Fruit fly (Drosophila melanogaster) whole organism, embryonic: ENCODE data around the gene dnc.

Experiments used
- CG11504 ChIP-seq: fragments of 200-800 bp; sonication (Bioruptor generic); optimal IDR thresholded peaks from 3 replicates; lab custom pipeline; 2019; ENCODE audit warnings: missing biosample characterization, mild to moderate bottlenecking, missing genetic modification characterization, moderate library complexity
- CG12219 ChIP-seq: fragments of 200-800 bp; sonication (Bioruptor generic); optimal IDR thresholded peaks from 3 replicates; lab custom pipeline; 2018; ENCODE audit warnings: missing biosample characterization, mild to moderate bottlenecking, missing genetic modification characterization
- CG12391 ChIP-seq: fragments of 200-800 bp; sonication (Bioruptor generic); optimal IDR thresholded peaks from 3 replicates; lab custom pipeline; 2018; ENCODE audit warnings: missing biosample characterization, mild to moderate bottlenecking, missing genetic modification characterization, moderate library complexity
- CG13123 ChIP-seq: fragments of 200-800 bp; sonication (Bioruptor generic); optimal IDR thresholded peaks from 2 replicates; lab custom pipeline; 2016; ENCODE audit warnings: missing biosample characterization, missing genetic modification characterization
- CG13775 ChIP-seq: fragments of 200-800 bp; sonication (Bioruptor generic); optimal IDR thresholded peaks from 3 replicates; lab custom pipeline; 2017; ENCODE audit warnings: missing biosample characterization, mild to moderate bottlenecking, missing genetic modification characterization
- CG14441 ChIP-seq: fragments of 200-800 bp; sonication (Bioruptor generic); IDR thresholded peaks from 2 replicates; pipeline ENCODE4 v1.3.6; 2022; ENCODE audit warnings: missing biosample characterization, missing genetic modification characterization
- CG14710 ChIP-seq: fragments of 200-800 bp; sonication (Bioruptor generic); optimal IDR thresholded peaks from 3 replicates; lab custom pipeline; 2019; ENCODE audit warnings: missing biosample characterization, mild to moderate bottlenecking, missing genetic modification characterization, moderate library complexity
- CG15073 ChIP-seq: fragments of 200-800 bp; sonication (Bioruptor generic); optimal IDR thresholded peaks from 2 replicates; lab custom pipeline; 2016; ENCODE audit warnings: missing biosample characterization, missing genetic modification characterization
- CG17612 ChIP-seq: fragments of 200-800 bp; sonication (Bioruptor generic); IDR thresholded peaks from 2 replicates; pipeline ENCODE4 v1.3.6; 2022; ENCODE audit warnings: missing biosample characterization, missing genetic modification characterization
- CG17802 ChIP-seq: fragments of 200-800 bp; sonication (Bioruptor generic); optimal IDR thresholded peaks from 2 replicates; lab custom pipeline; 2018; ENCODE audit warnings: missing biosample characterization, mild to moderate bottlenecking, missing genetic modification characterization, moderate library complexity
- CG2120 ChIP-seq: fragments of 200-800 bp; sonication (Bioruptor generic); optimal IDR thresholded peaks from 3 replicates; lab custom pipeline; 2016; ENCODE audit warnings: missing biosample characterization, missing genetic modification characterization
- CG2199 ChIP-seq: fragments of 200-800 bp; sonication (Bioruptor generic); IDR thresholded peaks from 3 replicates; pipeline ENCODE4 v1.3.6; 2022; ENCODE audit warnings: missing biosample characterization, missing genetic modification characterization
- CG34376 ChIP-seq: fragments of 200-800 bp; sonication (Bioruptor generic); optimal IDR thresholded peaks from 2 replicates; lab custom pipeline; 2018; ENCODE audit warnings: missing biosample characterization, mild to moderate bottlenecking, missing genetic modification characterization
- CG4282 ChIP-seq: fragments of 200-800 bp; sonication (Bioruptor generic); optimal IDR thresholded peaks from 2 replicates; lab custom pipeline; 2016; ENCODE audit warnings: missing biosample characterization, missing genetic modification characterization
- CG4854 ChIP-seq: fragments of 200-800 bp; sonication (Bioruptor generic); optimal IDR thresholded peaks from 2 replicates; lab custom pipeline; 2016; ENCODE audit warnings: missing biosample characterization, missing genetic modification characterization, inconsistent platforms
- CG7745 ChIP-seq: fragments of 200-800 bp; sonication (Bioruptor generic); optimal IDR thresholded peaks from 2 replicates; lab custom pipeline; 2018; ENCODE audit warnings: missing biosample characterization, mild to moderate bottlenecking, missing genetic modification characterization, moderate library complexity
- CG8944 ChIP-seq: fragments of 200-800 bp; sonication (Bioruptor generic); optimal IDR thresholded peaks from 3 replicates; lab custom pipeline; 2016; ENCODE audit warnings: missing biosample characterization, missing genetic modification characterization
- Camta ChIP-seq: fragments of 200-800 bp; sonication (Bioruptor generic); optimal IDR thresholded peaks from 2 replicates; lab custom pipeline; 2016; ENCODE audit warnings: missing biosample characterization, missing genetic modification characterization
- Dfd ChIP-seq, 2 experiments: fragments of >200 bp; optimal IDR thresholded peaks; 2 replicates each; lab custom pipeline; 2017; ENCODE audit warnings: missing biosample characterization in 2 of 2, missing genetic modification characterization in 2 of 2
- Eip74EF ChIP-seq, 2 experiments: fragments of 200-800 bp in 1 of 2; fragments of >200 bp in 1 of 2; sonication (Bioruptor generic) in 1 of 2; optimal IDR thresholded peaks; 2 replicates each; lab custom pipeline; 2017 to 2019; ENCODE audit warnings: missing biosample characterization in 2 of 2, missing genetic modification characterization in 2 of 2, mild to moderate bottlenecking in 1 of 2, moderate library complexity in 1 of 2
- Elba2 ChIP-seq: fragments of 200-800 bp; sonication (Bioruptor generic); optimal IDR thresholded peaks from 3 replicates; lab custom pipeline; 2016; ENCODE audit warnings: missing biosample characterization, missing genetic modification characterization
- Hr78 ChIP-seq, 2 experiments: fragments of 200-800 bp in 1 of 2; fragments of >200 bp in 1 of 2; sonication (Bioruptor generic) in 1 of 2; optimal IDR thresholded peaks; 2 replicates each; lab custom pipeline; 2017 to 2019; ENCODE audit warnings: missing biosample characterization in 2 of 2, missing genetic modification characterization in 2 of 2, mild to moderate bottlenecking in 1 of 2, moderate library complexity in 1 of 2
- Mad ChIP-seq: fragments of 200-800 bp; sonication (Bioruptor generic); optimal IDR thresholded peaks from 2 replicates; lab custom pipeline; 2016; ENCODE audit warnings: missing biosample characterization, missing genetic modification characterization
- Med ChIP-seq: fragments of 200-800 bp; sonication (Bioruptor generic); peaks from one replicate; lab custom pipeline; 2016; ENCODE audit warnings: missing biosample characterization, missing genetic modification characterization, mild to moderate bottlenecking, inconsistent platforms, moderate library complexity
- Myb ChIP-seq: fragments of 200-800 bp; sonication (Bioruptor generic); optimal IDR thresholded peaks from 2 replicates; lab custom pipeline; 2016; ENCODE audit warnings: missing biosample characterization, missing genetic modification characterization
- ato ChIP-seq: fragments of 200-800 bp; sonication (Bioruptor generic); IDR thresholded peaks from 2 replicates; pipeline ENCODE4 v1.3.6; 2022; ENCODE audit warnings: missing biosample characterization, missing genetic modification characterization; ENCODE audit not compliant: partially characterized antibody
- cg ChIP-seq: fragments of 200-800 bp; sonication (Bioruptor generic); optimal IDR thresholded peaks from 3 replicates; lab custom pipeline; 2019; ENCODE audit warnings: missing biosample characterization, mild to moderate bottlenecking, missing genetic modification characterization, moderate library complexity
- chinmo ChIP-seq: fragments of 200-800 bp; sonication (Bioruptor generic); IDR thresholded peaks from 4 replicates; pipeline ENCODE4 v1.3.6; 2022; ENCODE audit warnings: missing biosample characterization, missing genetic modification characterization; ENCODE audit not compliant: partially characterized antibody
- da ChIP-seq: fragments of 200-800 bp; sonication (Bioruptor generic); optimal IDR thresholded peaks from 2 replicates; lab custom pipeline; 2016; ENCODE audit warnings: missing biosample characterization, missing genetic modification characterization
- dati ChIP-seq: fragments of 200-800 bp; sonication (Bioruptor generic); IDR thresholded peaks from 2 replicates; pipeline ENCODE4 v1.3.6; 2022; ENCODE audit warnings: missing biosample characterization, missing genetic modification characterization
- en ChIP-seq: fragments of 200-800 bp; sonication (Bioruptor generic); optimal IDR thresholded peaks from 2 replicates; lab custom pipeline; 2016; ENCODE audit warnings: missing biosample characterization, missing genetic modification characterization
- fd96Cb ChIP-seq: fragments of 200-800 bp; sonication (Bioruptor generic); optimal IDR thresholded peaks from 2 replicates; lab custom pipeline; 2018; ENCODE audit warnings: missing biosample characterization, mild to moderate bottlenecking, missing genetic modification characterization, moderate library complexity
- gce ChIP-seq: fragments of 200-800 bp; sonication (Bioruptor generic); IDR thresholded peaks from 3 replicates; pipeline ENCODE4 v1.3.6; 2022; ENCODE audit warnings: missing biosample characterization, missing genetic modification characterization
- ind ChIP-seq: fragments of 200-800 bp; sonication (Bioruptor generic); optimal IDR thresholded peaks from 3 replicates; lab custom pipeline; 2016; ENCODE audit warnings: missing biosample characterization, missing genetic modification characterization
- knrl ChIP-seq: fragments of 200-800 bp; sonication (Bioruptor generic); IDR thresholded peaks from 3 replicates; pipeline ENCODE4 v1.3.6; 2022; ENCODE audit warnings: missing biosample characterization, missing genetic modification characterization; ENCODE audit not compliant: partially characterized antibody
- lab ChIP-seq: fragments of 200-800 bp; sonication (Bioruptor generic); optimal IDR thresholded peaks from 3 replicates; lab custom pipeline; 2017; ENCODE audit warnings: missing biosample characterization, missing genetic modification characterization, mild to moderate bottlenecking, moderate library complexity, missing genetic modification reagents
- mam ChIP-seq: fragments of 200-800 bp; sonication (Bioruptor generic); optimal IDR thresholded peaks from 3 replicates; lab custom pipeline; 2016; ENCODE audit warnings: missing biosample characterization, missing genetic modification characterization
- nerfin-1 ChIP-seq: fragments of 200-800 bp; sonication (Bioruptor generic); optimal IDR thresholded peaks from 3 replicates; lab custom pipeline; 2019; ENCODE audit warnings: missing biosample characterization, mild to moderate bottlenecking, missing genetic modification characterization, moderate library complexity
- nmo ChIP-seq: fragments of 200-800 bp; sonication (Bioruptor generic); optimal IDR thresholded peaks from 2 replicates; lab custom pipeline; 2018; ENCODE audit warnings: missing biosample characterization, mild to moderate bottlenecking, missing genetic modification characterization, moderate library complexity
- nom ChIP-seq: fragments of 200-800 bp; sonication (Bioruptor generic); optimal IDR thresholded peaks from 2 replicates; lab custom pipeline; 2017; ENCODE audit warnings: missing biosample characterization, missing genetic modification characterization, mild to moderate bottlenecking, moderate library complexity, missing genetic modification reagents
- pnt ChIP-seq: fragments of 200-800 bp; sonication (Bioruptor generic); optimal IDR thresholded peaks from 3 replicates; lab custom pipeline; 2016; ENCODE audit warnings: missing biosample characterization, missing genetic modification characterization
- ranshi ChIP-seq: fragments of 200-800 bp; sonication (Bioruptor generic); IDR thresholded peaks from 2 replicates; pipeline ENCODE4 v1.3.6; 2022; ENCODE audit warnings: missing biosample characterization, missing genetic modification characterization
- repo ChIP-seq: fragments of 200-800 bp; sonication (Bioruptor generic); optimal IDR thresholded peaks from 2 replicates; lab custom pipeline; 2016; ENCODE audit warnings: missing biosample characterization, missing genetic modification characterization
- sens ChIP-seq: fragments of 200-800 bp; sonication (Bioruptor generic); peaks from one replicate; lab custom pipeline; 2016; ENCODE audit warnings: missing biosample characterization, missing genetic modification characterization
- slbo ChIP-seq: fragments of 200-800 bp; sonication (Bioruptor generic); IDR thresholded peaks from 2 replicates; pipeline ENCODE4 v1.3.6; 2022; ENCODE audit warnings: missing biosample characterization, missing genetic modification characterization
- sug ChIP-seq: fragments of 200-800 bp; optimal IDR thresholded peaks from 2 replicates; lab custom pipeline; 2019; ENCODE audit warnings: missing biosample characterization, mild to moderate bottlenecking, missing genetic modification characterization, moderate library complexity
- z ChIP-seq: fragments of 200-800 bp; sonication (Bioruptor generic); IDR thresholded peaks from 3 replicates; pipeline ENCODE4 v1.3.6; 2022; ENCODE audit warnings: missing biosample characterization, missing genetic modification characterization

Gene dnc

dm6 chrX:3369324-3370033 is 193.2 kb downstream of the dnc start:
- 0 out of 4 replicates have a peak, but pooled peaks have one; percentile 49 for TF ChIP-seq chinmo (GFP tag; lab: Robert Waterston, UW)
- TF ChIP-seq z, result peak; percentile 92
- no peak for TF ChIP-seq Elba2 (GFP tag; lab: Kevin White, UChicago)
- peak; percentile 98 for TF ChIP-seq CG11504 (tag; lab: Kevin White, UChicago)
- TF ChIP-seq, all 482 proteins: peak for 3

dm6 chrX:3370455-3370854 is 194.2 kb downstream of the dnc start:
- TF ChIP-seq CG2199 (GFP tag; lab: Robert Waterston, UW), result no peak
- TF ChIP-seq Hr78 (GFP tag; optimal IDR thresholded peaks at IDR 0.05; lab: Kevin White, UChicago), result no peak
- no peak for TF ChIP-seq Mad (GFP tag; lab: Kevin White, UChicago)
- TF ChIP-seq en (GFP tag; lab: Kevin White, UChicago), result no peak
- no peak for TF ChIP-seq CG15073 (GFP tag; lab: Kevin White, UChicago)
- TF ChIP-seq CG17802, result no peak
- TF ChIP-seq ato (GFP tag; lab: Robert Waterston, UW), result no peak
- TF ChIP-seq cg (GFP tag; lab: Kevin White, UChicago), result no peak
- no peak for TF ChIP-seq Camta (GFP tag; lab: Kevin White, UChicago)
- TF ChIP-seq nom, result no peak
- TF ChIP-seq repo (GFP tag; lab: Kevin White, UChicago), result no peak
- TF ChIP-seq da (GFP tag; lab: Kevin White, UChicago), result no peak
- no peak for TF ChIP-seq CG7745
- TF ChIP-seq CG4854 (GFP tag; lab: Kevin White, UChicago), result no peak
- no peak for TF ChIP-seq nerfin-1 (tag; lab: Kevin White, UChicago)
- no peak for TF ChIP-seq CG8944 (GFP tag; lab: Kevin White, UChicago)
- no peak for TF ChIP-seq fd96Cb (tag; lab: Kevin White, UChicago)

dm6 chrX:3371267-3371824 is 195.1 kb downstream of the dnc start:
- TF ChIP-seq sug (no peak), Myb (GFP tag; lab: Kevin White, UChicago) (no peak), Med (peak; percentile 26), dati (GFP tag; lab: Robert Waterston, UW) (no peak), CG4282 (GFP tag; lab: Kevin White, UChicago) (no peak), ind (peak; percentile 1), gce (GFP tag; lab: Robert Waterston, UW) (no peak), ranshi (GFP tag; lab: Robert Waterston, UW) (0 out of 2 replicates have a peak, but pooled peaks have one; percentile 15), nmo (no peak), CG2120 (GFP tag; lab: Kevin White, UChicago) (peak; percentile 35), knrl (GFP tag; lab: Robert Waterston, UW) (no peak), slbo (GFP tag; lab: Robert Waterston, UW) (peak; percentile 41), CG13775 (GFP tag; lab: Kevin White, UChicago) (no peak), CG14710 (no peak), pnt (no peak), Dfd (GFP tag; optimal IDR thresholded peaks at IDR 0.05; lab: Kevin White, UChicago) (no peak), sens (GFP tag; lab: Kevin White, UChicago) (peak; percentile 17), lab (peak; percentile 14), CG17612 (GFP tag; lab: Robert Waterston, UW) (no peak), Eip74EF (GFP tag; optimal IDR thresholded peaks at IDR 0.05; lab: Kevin White, UChicago) (no peak), CG12219 (no peak), CG34376 (no peak), CG14441 (GFP tag; lab: Robert Waterston, UW) (0 out of 2 replicates have a peak, but pooled peaks have one; percentile 9), CG12391 (tag; lab: Kevin White, UChicago) (no peak), mam (peak; percentile 4), CG13123 (GFP tag; lab: Kevin White, UChicago) (no peak)
